Worm (Caenorhabditis elegans): ENCODE measurements around the gene pot-2.

The pot-2 gene

DNA sequence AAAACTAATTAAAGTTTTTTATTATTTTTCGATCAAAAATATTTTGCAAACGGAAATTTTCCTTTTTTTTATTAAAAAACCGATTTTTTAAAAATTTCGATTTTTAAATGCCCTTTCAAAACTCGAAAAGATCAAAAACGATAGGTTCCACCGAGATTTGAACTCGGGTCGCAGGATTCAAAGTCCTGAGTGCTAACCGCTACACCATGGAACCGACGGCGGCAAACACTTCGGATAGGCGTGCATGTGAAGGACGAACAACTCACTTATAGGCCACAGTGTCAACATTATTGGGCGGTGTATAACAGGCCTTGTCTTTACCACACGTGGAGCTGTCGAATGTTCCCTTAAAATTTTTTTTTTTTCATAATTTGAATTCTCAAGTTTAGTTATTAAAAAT lies 49.3 kb upstream of the pot-2 start (continued):
- TF ChIP-seq dve-1 (tag; optimal IDR thresholded peaks at IDR 0.05; ENCODE audit: insufficient read depth) = peak; percentile 31
- TF ChIP-seq Y5F2A.4 (GFP tag; optimal IDR thresholded peaks at IDR 0.05) = no peak
- no peak for TF ChIP-seq ceh-32 (tag; optimal IDR thresholded peaks at IDR 0.05; ENCODE audit: poor library complexity)
- TF ChIP-seq hlh-30 (tag; optimal IDR thresholded peaks at IDR 0.05; ENCODE audit: insufficient read depth) = peak; percentile 28
- no peak for TF ChIP-seq mdt-29 (GFP tag; IDR thresholded peaks at IDR 0.05)
- TF ChIP-seq jun-1 (tag; optimal IDR thresholded peaks at IDR 0.05) = no peak

DNA sequence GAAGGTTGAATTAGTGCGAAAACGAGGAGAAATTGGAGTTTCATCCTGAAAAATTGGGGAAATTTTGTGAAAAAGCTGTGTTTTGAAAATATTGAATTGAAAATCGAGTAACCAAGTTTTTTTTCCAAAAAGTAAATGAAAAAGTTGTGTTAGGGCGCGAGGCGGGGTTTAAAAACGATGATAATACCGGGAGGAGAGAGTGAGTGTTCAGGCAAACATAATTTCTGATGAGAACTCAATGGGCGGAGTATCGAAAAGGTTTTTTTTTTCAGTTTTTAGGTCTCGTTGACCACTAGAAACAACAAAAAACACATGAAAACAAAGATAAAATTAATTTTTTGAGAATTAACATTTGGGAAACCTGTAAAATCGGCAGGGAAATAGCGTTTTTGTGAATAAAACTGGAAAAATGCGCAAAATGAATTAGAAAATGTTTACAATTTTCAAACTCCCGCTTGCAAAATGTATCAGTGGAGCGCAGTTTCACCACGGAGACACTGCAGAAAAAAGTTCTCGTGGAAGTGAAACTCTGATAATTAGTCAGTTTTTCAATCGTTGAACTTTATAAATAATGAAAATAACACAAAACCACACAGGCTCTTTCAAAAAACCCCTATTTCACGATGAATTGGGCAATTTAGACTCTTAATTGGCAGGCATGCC lies 44.3 kb upstream of the pot-2 start, which contains the start of gene C13B4.1:
C13B4.1 (minus strand) TSS at position 51 of the 663 bp plus-strand sequence.
- TF ChIP-seq arid-1 (GFP tag; conservative IDR thresholded peaks at IDR 0.05) (no peak), daf-16 (GFP tag; optimal IDR thresholded peaks at IDR 0.05) (no peak), daf-16 (tag; optimal IDR thresholded peaks at IDR 0.05) (no peak), nhr-42 (GFP tag; IDR thresholded peaks at IDR 0.05) (no peak), lin-38 (GFP tag; IDR thresholded peaks at IDR 0.05) (peak; percentile 93), unc-62 (GFP tag; optimal IDR thresholded peaks at IDR 0.05 in 1 of 2) (no peak), unc-62 (tag; optimal IDR thresholded peaks at IDR 0.05) (no peak), mep-1 (tag; optimal IDR thresholded peaks at IDR 0.05) (no peak), F26F4.8 (GFP tag; conservative IDR thresholded peaks at IDR 0.05) (no peak), aha-1 (tag) (peak; percentile 46), F37D6.2 (tag; optimal IDR thresholded peaks at IDR 0.05) (no peak), snpc-4 (tag; optimal IDR thresholded peaks at IDR 0.05) (no peak), hif-1 (tag; optimal IDR thresholded peaks at IDR 0.05) (no peak), lir-3 (tag; optimal IDR thresholded peaks at IDR 0.05) (no peak), mxl-3 (GFP tag; optimal IDR thresholded peaks at IDR 0.05) (no peak), snpc-1.2 (GFP tag; IDR thresholded peaks at IDR 0.05) (0 out of 2 replicates have a peak, but pooled peaks have one; percentile 47), aly-2 (tag; optimal IDR thresholded peaks at IDR 0.05) (no peak), zfp-2 (tag; optimal IDR thresholded peaks at IDR 0.05) (no peak), lim-7 (GFP tag; IDR thresholded peaks at IDR 0.05) (no peak), sdz-12 (GFP tag; optimal IDR thresholded peaks at IDR 0.05) (no peak), mdt-29 (GFP tag; IDR thresholded peaks at IDR 0.05) (no peak), lin-15B (tag; optimal IDR thresholded peaks at IDR 0.05) (no peak), D1046.2 (GFP tag; IDR thresholded peaks at IDR 0.05) (no peak), ctbp-1 (GFP tag; IDR thresholded peaks at IDR 0.05) (no peak), zip-2 (tag; optimal IDR thresholded peaks at IDR 0.05) (no peak), ceh-20 (GFP tag; IDR thresholded peaks at IDR 0.05) (no peak), Y75B8A.6 (GFP tag; IDR thresholded peaks at IDR 0.05) (no peak), spr-1 (tag; optimal IDR thresholded peaks at IDR 0.05) (no peak), ZK546.5 (tag; optimal IDR thresholded peaks at IDR 0.05) (no peak), rbr-2 (tag; optimal IDR thresholded peaks at IDR 0.05) (no peak), dve-1 (tag; optimal IDR thresholded peaks at IDR 0.05; ENCODE audit: insufficient read depth) (no peak), daf-12 (tag; optimal IDR thresholded peaks at IDR 0.05) (no peak), php-3 (GFP tag; IDR thresholded peaks at IDR 0.05) (no peak), nhr-6 (tag; optimal IDR thresholded peaks at IDR 0.05) (no peak), madf-9 (GFP tag; conservative IDR thresholded peaks at IDR 0.05) (no peak), mxl-2 (GFP tag; conservative IDR thresholded peaks at IDR 0.05) (no peak), nhr-11 (tag; optimal IDR thresholded peaks at IDR 0.05) (no peak), unc-130 (GFP tag; optimal IDR thresholded peaks at IDR 0.05) (peak; percentile 52), T26A8.4 (GFP tag; IDR thresholded peaks at IDR 0.05) (no peak), nhr-76 (tag; optimal IDR thresholded peaks at IDR 0.05) (no peak), nhr-28 (tag; optimal IDR thresholded peaks at IDR 0.05) (no peak), mdl-1 (tag; optimal IDR thresholded peaks at IDR 0.05) (no peak), mes-2 (tag; optimal IDR thresholded peaks at IDR 0.05; ENCODE audit: poor library complexity, severe bottlenecking) (peak; percentile 75), F49E8.2 (tag; optimal IDR thresholded peaks at IDR 0.05; ENCODE audit: borderline replicate concordance) (peak; percentile 68), tra-1 (GFP tag; IDR thresholded peaks at IDR 0.05) (no peak), skn-1 (tag; optimal IDR thresholded peaks at IDR 0.05) (no peak)
